Worm (Caenorhabditis elegans): ENCODE results near the gene srh-82.

DNA sequence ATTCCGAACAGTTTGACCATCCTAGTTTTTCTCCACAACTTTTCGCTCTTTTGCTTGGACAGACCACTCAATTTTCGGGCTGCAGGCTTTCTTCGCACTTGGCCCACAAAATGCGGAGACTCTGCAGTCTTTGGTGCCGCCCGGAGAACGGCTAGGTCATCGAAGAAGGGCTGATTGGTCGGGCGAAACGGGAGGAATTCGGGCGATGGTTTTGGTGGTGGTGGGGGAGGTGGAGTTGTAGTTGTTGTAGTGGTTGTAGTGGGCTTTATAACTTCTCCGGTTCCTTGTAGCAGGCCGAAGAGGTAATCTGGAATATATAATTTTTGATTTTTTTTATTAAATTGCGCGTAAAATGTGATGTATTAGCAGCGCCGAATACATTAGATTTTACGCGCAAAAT lies 7.2 kb upstream of the srh-82 start:
- TF ChIP-seq ztf-29 (GFP tag; IDR thresholded peaks at IDR 0.05), result no peak
- no peak for TF ChIP-seq klf-2 (GFP tag; conservative IDR thresholded peaks at IDR 0.05)
- no peak for TF ChIP-seq ref-1 (GFP tag; conservative IDR thresholded peaks at IDR 0.05)
- TF ChIP-seq tab-1 (GFP tag; IDR thresholded peaks at IDR 0.05), result no peak
- no peak for TF ChIP-seq flt-1 (GFP tag; IDR thresholded peaks at IDR 0.05)
- TF ChIP-seq cog-1 (tag; optimal IDR thresholded peaks at IDR 0.05), result no peak
- no peak for TF ChIP-seq med-1 (GFP tag; optimal IDR thresholded peaks at IDR 0.05; ENCODE audit: insufficient read depth)
